Fruit fly (Drosophila melanogaster) whole organism, embryonic: ENCODE results near the gene CG3740.
A peak's percentile ranks its signal among the peaks of the same experiment; 100 is the strongest.

ENCODE experiments used
- Aef1 ChIP-seq: fragments of 200-800 bp; sonication (Bioruptor generic); IDR thresholded peaks from 3 replicates; pipeline ENCODE4 v1.3.6; 2022; ENCODE audit warnings: missing biosample characterization, missing genetic modification characterization
- CG10366 ChIP-seq: fragments of 200-800 bp; sonication (Bioruptor generic); IDR thresholded peaks from 2 replicates; pipeline ENCODE4 v1.3.6; 2022; ENCODE audit warnings: missing biosample characterization, missing genetic modification characterization
- CG10462 ChIP-seq: fragments of 200-800 bp; sonication (Bioruptor generic); optimal IDR thresholded peaks from 2 replicates; lab custom pipeline; 2016; ENCODE audit warnings: missing biosample characterization, missing genetic modification characterization
- CG11093 ChIP-seq: fragments of 200-800 bp; sonication (Bioruptor generic); IDR thresholded peaks from 3 replicates; pipeline ENCODE4 v1.3.6; 2022; ENCODE audit warnings: missing biosample characterization, missing genetic modification characterization
- CG11398 ChIP-seq: fragments of 200-800 bp; sonication (Bioruptor generic); optimal IDR thresholded peaks from 2 replicates; lab custom pipeline; 2016; ENCODE audit warnings: missing biosample characterization, missing genetic modification characterization
- CG11696 ChIP-seq: fragments of 200-800 bp; sonication (Bioruptor generic); IDR thresholded peaks from 2 replicates; pipeline ENCODE4 v1.3.6; 2022; ENCODE audit warnings: missing biosample characterization, missing genetic modification characterization
- CG14667 ChIP-seq: fragments of 200-800 bp; sonication (Bioruptor generic); IDR thresholded peaks from 2 replicates; pipeline ENCODE4 v1.3.6; 2022; ENCODE audit warnings: missing biosample characterization, missing genetic modification characterization
- CG15514 ChIP-seq: fragments of 200-800 bp; sonication (Bioruptor generic); optimal IDR thresholded peaks from 3 replicates; lab custom pipeline; 2017; ENCODE audit warnings: missing biosample characterization, missing genetic modification characterization, mild to moderate bottlenecking, moderate library complexity, missing genetic modification reagents
- CG17829 ChIP-seq: fragments of 200-800 bp; optimal IDR thresholded peaks from 2 replicates; lab custom pipeline; 2019; ENCODE audit warnings: missing biosample characterization, mild to moderate bottlenecking, missing genetic modification characterization, moderate library complexity
- CG1792 ChIP-seq: fragments of 200-800 bp; sonication (Bioruptor generic); optimal IDR thresholded peaks from 2 replicates; lab custom pipeline; 2016; ENCODE audit warnings: missing biosample characterization, missing genetic modification characterization
- CG18764 ChIP-seq: fragments of 200-800 bp; sonication (Bioruptor generic); optimal IDR thresholded peaks from 3 replicates; lab custom pipeline; 2016; ENCODE audit warnings: missing biosample characterization, missing genetic modification characterization
- CG30403 ChIP-seq: fragments of 200-800 bp; sonication (Bioruptor generic); optimal IDR thresholded peaks from 3 replicates; lab custom pipeline; 2016; ENCODE audit warnings: missing biosample characterization, missing genetic modification characterization
- CG32772 ChIP-seq: fragments of 200-800 bp; sonication (Bioruptor generic); IDR thresholded peaks from 2 replicates; pipeline ENCODE4 v1.3.6; 2022; ENCODE audit warnings: missing biosample characterization, missing genetic modification characterization
- CG33213 ChIP-seq: fragments of 200-800 bp; sonication (Bioruptor generic); optimal IDR thresholded peaks from 3 replicates; lab custom pipeline; 2016; ENCODE audit warnings: missing biosample characterization, missing genetic modification characterization
- CG33557 ChIP-seq: fragments of 200-800 bp; sonication (Bioruptor generic); optimal IDR thresholded peaks from 2 replicates; lab custom pipeline; 2019; ENCODE audit warnings: missing biosample characterization, mild to moderate bottlenecking, missing genetic modification characterization, moderate library complexity
- CG34422 ChIP-seq: fragments of 200-800 bp; sonication (Bioruptor generic); IDR thresholded peaks from 3 replicates; pipeline ENCODE4 v1.3.6; 2022; ENCODE audit warnings: missing biosample characterization, missing genetic modification characterization
- CG42726 ChIP-seq: fragments of 200-800 bp; sonication (Bioruptor generic); IDR thresholded peaks from 2 replicates; pipeline ENCODE4 v1.3.6; 2022; ENCODE audit warnings: missing biosample characterization, missing genetic modification characterization; ENCODE audit not compliant: partially characterized antibody
- CG4730 ChIP-seq: fragments of 200-800 bp; sonication (Bioruptor generic); IDR thresholded peaks from 2 replicates; pipeline ENCODE4 v1.3.6; 2022; ENCODE audit warnings: missing biosample characterization, missing genetic modification characterization
- CG4820 ChIP-seq: fragments of 200-800 bp; sonication (Bioruptor generic); optimal IDR thresholded peaks from 3 replicates; lab custom pipeline; 2016; ENCODE audit warnings: missing biosample characterization, missing genetic modification characterization
- CG5180 ChIP-seq: fragments of 200-800 bp; sonication (Bioruptor generic); optimal IDR thresholded peaks from 3 replicates; lab custom pipeline; 2017; ENCODE audit warnings: missing biosample characterization, missing genetic modification characterization, mild to moderate bottlenecking, moderate library complexity, missing genetic modification reagents
- CG7556 ChIP-seq: fragments of 200-800 bp; sonication (Bioruptor generic); optimal IDR thresholded peaks from 2 replicates; lab custom pipeline; 2017; ENCODE audit warnings: missing biosample characterization, mild to moderate bottlenecking, missing genetic modification characterization
- CG8089 ChIP-seq: fragments of 200-800 bp; sonication (Bioruptor generic); optimal IDR thresholded peaks from 3 replicates; lab custom pipeline; 2016; ENCODE audit warnings: missing biosample characterization, missing genetic modification characterization
- CG8281 ChIP-seq: fragments of 200-800 bp; sonication (Bioruptor generic); optimal IDR thresholded peaks from 2 replicates; lab custom pipeline; 2018; ENCODE audit warnings: missing biosample characterization, mild to moderate bottlenecking, missing genetic modification characterization, moderate library complexity
- CG9437 ChIP-seq: fragments of 200-800 bp; sonication (Bioruptor generic); optimal IDR thresholded peaks from 2 replicates; lab custom pipeline; 2018; ENCODE audit warnings: missing biosample characterization, mild to moderate bottlenecking, missing genetic modification characterization
- Kr ChIP-seq: fragments of 200-800 bp; sonication (Bioruptor generic); optimal IDR thresholded peaks from 2 replicates; lab custom pipeline; 2017; ENCODE audit warnings: missing biosample characterization, mild to moderate bottlenecking, missing genetic modification characterization
- Med ChIP-seq: fragments of 200-800 bp; sonication (Bioruptor generic); peaks from one replicate; lab custom pipeline; 2016; ENCODE audit warnings: missing biosample characterization, missing genetic modification characterization, mild to moderate bottlenecking, inconsistent platforms, moderate library complexity
- Pdp1 ChIP-seq, 2 experiments: fragments of 200-800 bp; sonication (Bioruptor generic); optimal IDR thresholded peaks; 3 replicates each; lab custom pipeline; 2016; ENCODE audit warnings: missing biosample characterization in 2 of 2, missing genetic modification characterization in 2 of 2, mild to moderate bottlenecking in 1 of 2, moderate library complexity in 1 of 2
- Usf ChIP-seq: fragments of 200-800 bp; sonication (Bioruptor generic); optimal IDR thresholded peaks from 2 replicates; lab custom pipeline; 2017; ENCODE audit warnings: missing genotype, missing biosample characterization, missing genetic modification characterization
- Vsx1 ChIP-seq: fragments of 200-800 bp; sonication (Bioruptor generic); optimal IDR thresholded peaks from 2 replicates; lab custom pipeline; 2017; ENCODE audit warnings: missing biosample characterization, mild to moderate bottlenecking, missing genetic modification characterization, missing genetic modification reagents
- amos ChIP-seq: fragments of 200-800 bp; sonication (Bioruptor generic); IDR thresholded peaks from 2 replicates; pipeline ENCODE4 v1.3.6; 2022; ENCODE audit warnings: missing biosample characterization, missing genetic modification characterization; ENCODE audit not compliant: partially characterized antibody
- ap ChIP-seq: fragments of 200-800 bp; sonication (Bioruptor generic); IDR thresholded peaks from 2 replicates; pipeline ENCODE4 v1.3.6; 2022; ENCODE audit warnings: missing biosample characterization, missing genetic modification characterization
- ato ChIP-seq: fragments of 200-800 bp; sonication (Bioruptor generic); IDR thresholded peaks from 2 replicates; pipeline ENCODE4 v1.3.6; 2022; ENCODE audit warnings: missing biosample characterization, missing genetic modification characterization; ENCODE audit not compliant: partially characterized antibody
- bbx ChIP-seq: fragments of 200-800 bp; sonication (Bioruptor generic); IDR thresholded peaks from 2 replicates; pipeline ENCODE4 v1.3.6; 2022; ENCODE audit warnings: missing biosample characterization, missing genetic modification characterization; ENCODE audit not compliant: partially characterized antibody
- cato ChIP-seq: fragments of 200-800 bp; sonication (Bioruptor generic); optimal IDR thresholded peaks from 2 replicates; lab custom pipeline; 2016; ENCODE audit warnings: missing biosample characterization, missing genetic modification characterization, borderline replicate concordance
- corto ChIP-seq: fragments of 200-800 bp; sonication (Bioruptor generic); optimal IDR thresholded peaks from 2 replicates; lab custom pipeline; 2016; ENCODE audit warnings: missing biosample characterization, mild to moderate bottlenecking, missing genetic modification characterization, moderate library complexity
- croc ChIP-seq: fragments of 200-800 bp; sonication (Bioruptor generic); conservative IDR thresholded peaks from 3 replicates; pipeline ENCODE4 v1.3.6; 2022; ENCODE audit warnings: missing biosample characterization, missing genetic modification characterization
- crol ChIP-seq: fragments of 200-800 bp; sonication (Bioruptor generic); IDR thresholded peaks from 2 replicates; pipeline ENCODE4 v1.3.6; 2022; ENCODE audit warnings: missing biosample characterization, missing genetic modification characterization
- ind ChIP-seq: fragments of 200-800 bp; sonication (Bioruptor generic); optimal IDR thresholded peaks from 3 replicates; lab custom pipeline; 2016; ENCODE audit warnings: missing biosample characterization, missing genetic modification characterization
- jumu ChIP-seq: fragments of 200-800 bp; sonication (Bioruptor generic); optimal IDR thresholded peaks from 3 replicates; lab custom pipeline; 2016; ENCODE audit warnings: missing biosample characterization, missing genetic modification characterization
- org-1 ChIP-seq: fragments of 200-800 bp; sonication (Bioruptor generic); optimal IDR thresholded peaks from 2 replicates; lab custom pipeline; 2017; ENCODE audit warnings: missing biosample characterization, missing genetic modification characterization
- pan ChIP-seq, 4 experiments: fragments of >200 bp in 3 of 4; fragments of 200-800 bp in 1 of 4; sonication (Bioruptor generic) in 1 of 4; optimal IDR thresholded peaks in 3 of 4; IDR thresholded peaks in 1 of 4; 2 replicates each; pipeline versions ENCODE4 v1.3.6 to Lab custom; 2017 to 2022; ENCODE audit warnings: missing biosample characterization in 2 of 4, missing genetic modification characterization in 2 of 4, mixed read lengths in 1 of 4
- peb ChIP-seq: fragments of 200-800 bp; sonication (Bioruptor generic); IDR thresholded peaks from 2 replicates; pipeline ENCODE4 v1.3.6; 2022; ENCODE audit warnings: missing biosample characterization, missing genetic modification characterization
- pita ChIP-seq: fragments of 200-800 bp; sonication (Bioruptor generic); optimal IDR thresholded peaks from 2 replicates; lab custom pipeline; 2017; ENCODE audit warnings: missing biosample characterization, mild to moderate bottlenecking, missing genetic modification characterization
- pzg ChIP-seq: fragments of 200-800 bp; sonication (Bioruptor generic); optimal IDR thresholded peaks from 3 replicates; lab custom pipeline; 2018; ENCODE audit warnings: missing biosample characterization, mild to moderate bottlenecking, missing genetic modification characterization, moderate library complexity
- ro ChIP-seq: fragments of 200-800 bp; sonication (Bioruptor generic); IDR thresholded peaks from 2 replicates; pipeline ENCODE4 v1.3.6; 2022; ENCODE audit warnings: missing biosample characterization, missing genetic modification characterization
- schlank ChIP-seq: fragments of 200-800 bp; sonication (Bioruptor generic); optimal IDR thresholded peaks from 2 replicates; lab custom pipeline; 2018; ENCODE audit warnings: missing biosample characterization, mild to moderate bottlenecking, missing genetic modification characterization
- sob ChIP-seq: fragments of 200-800 bp; sonication (Bioruptor generic); IDR thresholded peaks from 2 replicates; pipeline ENCODE4 v1.3.6; 2022; ENCODE audit warnings: missing biosample characterization, missing genetic modification characterization
- tx ChIP-seq: fragments of 200-800 bp; sonication (Bioruptor generic); optimal IDR thresholded peaks from 2 replicates; lab custom pipeline; 2016; ENCODE audit warnings: missing biosample characterization, missing genetic modification characterization
- zen2 ChIP-seq: fragments of 200-800 bp; sonication (Bioruptor generic); IDR thresholded peaks from 3 replicates; pipeline ENCODE4 v1.3.6; 2022; ENCODE audit warnings: missing biosample characterization, missing genetic modification characterization; ENCODE audit not compliant: partially characterized antibody

CG3740 gene

DNA sequence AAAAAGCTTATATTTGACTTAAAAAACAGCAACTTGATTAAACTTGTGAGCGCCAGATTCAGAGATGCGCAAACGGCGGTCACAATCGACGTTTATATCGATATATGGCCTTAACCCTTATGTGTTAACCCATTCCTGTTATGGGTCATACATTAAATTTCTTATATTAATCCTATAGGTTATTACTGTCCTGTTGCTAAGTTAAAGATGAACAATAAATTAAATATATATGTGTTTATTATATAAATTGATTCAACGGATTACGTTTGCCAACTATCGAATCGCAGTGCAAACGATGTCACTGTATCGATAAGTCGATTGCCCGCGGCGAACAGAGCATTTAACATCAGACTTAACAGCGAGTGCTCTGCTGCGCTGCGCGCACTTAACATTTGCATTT, at the start of gene CG3740, which contains the start of gene hfw (continued):
- TF ChIP-seq org-1 (GFP tag; lab: Kevin White, UChicago) = no peak
- 0 out of 2 replicates have a peak, but pooled peaks have one; percentile 22 for TF ChIP-seq ro (GFP tag; lab: Robert Waterston, UW)
- TF ChIP-seq CG34422 (GFP tag; lab: Robert Waterston, UW) = peak; percentile 75; the same call in 2 of the 3 replicates
- TF ChIP-seq CG5180 = peak; percentile 0
- peak; percentile 44; the same call in 1 of the 2 replicates for TF ChIP-seq ap (GFP tag; lab: Robert Waterston, UW)
- peak; percentile 82 for TF ChIP-seq bbx (GFP tag; lab: Robert Waterston, UW)
- TF ChIP-seq pzg = peak; percentile 41
- peak; percentile 81 for TF ChIP-seq CG17829 (tag; lab: Kevin White, UChicago)
- TF ChIP-seq schlank = no peak
- TF ChIP-seq croc (GFP tag; lab: Robert Waterston, UW) = peak; percentile 50; the same call in 2 of the 3 replicates
- TF ChIP-seq CG42726 (GFP tag; lab: Robert Waterston, UW) = 0 out of 2 replicates have a peak, but pooled peaks have one; percentile 58
- TF ChIP-seq CG7556 (GFP tag; lab: Kevin White, UChicago) = no peak
- no peak for TF ChIP-seq CG33213
- TF ChIP-seq CG10366 (GFP tag; lab: Robert Waterston, UW) = peak; percentile 71
- no peak for TF ChIP-seq pan (optimal IDR thresholded peaks at IDR 0.05; lab: Kevin White, UChicago)
- peak in 1 of 2 experiments; percentile 72 for TF ChIP-seq pan (GFP tag; optimal IDR thresholded peaks at IDR 0.05 in 1 of 2, IDR thresholded peaks at IDR 0.05 in 1 of 2)
- peak; percentile 27 to 40 for TF ChIP-seq Pdp1 (GFP tag; optimal IDR thresholded peaks at IDR 0.05; lab: Kevin White, UChicago)
- no peak for TF ChIP-seq CG11398 (GFP tag; lab: Kevin White, UChicago)
- TF ChIP-seq CG18764 (GFP tag; lab: Kevin White, UChicago) = peak; percentile 62
- peak; percentile 6 for TF ChIP-seq CG8089
- TF ChIP-seq CG30403 (GFP tag; lab: Kevin White, UChicago) = peak; percentile 82
- peak; percentile 45 for TF ChIP-seq CG9437 (GFP tag; lab: Kevin White, UChicago)
- 0 out of 2 replicates have a peak, but pooled peaks have one; percentile 21 for TF ChIP-seq peb (GFP tag; lab: Robert Waterston, UW)
- peak; percentile 37 for TF ChIP-seq Usf
- peak; percentile 84 for TF ChIP-seq amos (GFP tag; lab: Robert Waterston, UW)
- TF ChIP-seq jumu (GFP tag; lab: Kevin White, UChicago) = no peak
- peak; percentile 79 for TF ChIP-seq ato (GFP tag; lab: Robert Waterston, UW)
- peak; percentile 20 for TF ChIP-seq Kr
- no peak for TF ChIP-seq crol (GFP tag; lab: Robert Waterston, UW)
- TF ChIP-seq zen2 (GFP tag; lab: Robert Waterston, UW) = peak; percentile 72; the same call in 1 of the 3 replicates
- peak; percentile 76 for TF ChIP-seq Med (GFP tag; lab: Kevin White, UChicago)
- TF ChIP-seq CG14667 (GFP tag; lab: Robert Waterston, UW) = peak; percentile 69
- TF ChIP-seq CG33557 (GFP tag; lab: Kevin White, UChicago) = peak; percentile 44
- peak; percentile 75 for TF ChIP-seq corto
- no peak for TF ChIP-seq Vsx1 (GFP tag; lab: Kevin White, UChicago)
- peak; percentile 24 for TF ChIP-seq cato (GFP tag; lab: Kevin White, UChicago)
- TF ChIP-seq CG15514 = peak; percentile 44
- peak; percentile 74 for TF ChIP-seq CG32772 (GFP tag; lab: Robert Waterston, UW)
- TF ChIP-seq CG1792 (GFP tag; lab: Kevin White, UChicago) = no peak
- no peak for TF ChIP-seq CG11696 (GFP tag; lab: Robert Waterston, UW)
- no peak for TF ChIP-seq pita (GFP tag; lab: Kevin White, UChicago)
- TF ChIP-seq CG4820 (GFP tag; lab: Kevin White, UChicago) = peak; percentile 50
- peak; percentile 25 for TF ChIP-seq CG10462
- peak; percentile 79 for TF ChIP-seq Aef1
- TF ChIP-seq CG8281 (tag; lab: Kevin White, UChicago) = no peak
- no peak for TF ChIP-seq tx (GFP tag; lab: Kevin White, UChicago)
- peak; percentile 58; the same call in 2 of the 3 replicates for TF ChIP-seq CG11093
- TF ChIP-seq ind (GFP tag; lab: Kevin White, UChicago) = peak; percentile 75
- peak; percentile 82 for TF ChIP-seq sob (GFP tag; lab: Robert Waterston, UW)
- TF ChIP-seq CG4730 = peak; percentile 65
